Fruit fly (Drosophila melanogaster) ovary, adult (tissue): ENCODE measurements around the gene CG44329.

Source experiments
- CG17801 ChIP-seq: fragments of 200-800 bp; optimal IDR thresholded peaks from 2 replicates; lab custom pipeline; 2019; ENCODE audit warnings: missing biosample characterization, mild to moderate bottlenecking, missing genetic modification characterization, moderate library complexity; ENCODE audit not compliant: partially characterized antibody

The CG44329 gene

DNA sequence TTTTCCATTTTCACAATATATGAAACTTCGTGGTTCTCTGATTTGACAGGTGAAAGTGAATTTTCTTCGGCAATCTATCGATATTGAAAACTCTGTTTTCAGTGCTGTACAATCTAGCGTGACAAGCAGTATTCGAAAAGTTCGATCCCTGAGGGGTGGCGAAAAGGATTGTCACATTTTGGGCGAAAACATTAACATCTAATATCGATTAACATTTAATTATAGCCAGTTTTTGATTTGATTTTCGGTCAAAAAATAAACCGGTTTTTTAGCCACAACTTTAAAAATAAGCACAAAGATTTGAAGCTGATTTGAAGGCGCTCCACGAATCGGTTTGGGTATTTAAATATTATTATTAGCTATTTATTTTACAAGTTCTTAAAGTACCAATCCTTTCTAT, at the start of gene CG44329:
Gene CG44329 (minus strand): TSS at position 101 of the 400 bp plus-strand sequence.
- no peak for TF ChIP-seq CG17801 (GFP tag; lab: Kevin White, UChicago)

- TF ChIP-seq CG17801 (GFP tag; lab: Kevin White, UChicago): no peak
Measured at dm6 chrX:5853461-5853860, 40.7 kb upstream of the CG44329 start, which contains the start of gene CG43136. CG43136 (plus strand) TSS chrX:5853761.

- TF ChIP-seq CG17801 (GFP tag; lab: Kevin White, UChicago): no peak
Measured at dm6 chrX:5852677-5853076, 39.9 kb upstream of the CG44329 start.

dm6 chrX:5847544-5847943, 34.8 kb upstream of the CG44329 start:
- no peak for TF ChIP-seq CG17801 (GFP tag; lab: Kevin White, UChicago)

DNA sequence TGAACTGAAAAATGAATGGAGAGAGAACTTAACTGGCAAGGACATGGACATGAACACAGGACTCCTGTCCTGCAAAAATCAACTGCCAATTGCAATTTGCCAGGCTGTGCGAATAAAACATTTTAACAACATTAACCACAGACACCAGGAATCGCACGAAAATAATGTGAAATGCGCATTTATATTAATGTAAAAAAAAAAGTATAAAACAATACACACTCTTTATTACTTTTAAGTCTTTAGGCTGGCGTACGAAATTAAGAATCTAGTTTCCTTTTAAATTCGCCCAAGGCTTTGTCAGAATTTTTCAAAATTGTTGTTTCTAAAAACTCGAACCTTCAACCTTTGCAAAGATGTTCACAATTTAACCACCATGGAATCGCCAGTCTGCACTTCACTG, 32.2 kb upstream of the CG44329 start, which contains the start of gene CG12729:
Gene CG12729 (plus strand): TSS at position 301 of the 400 bp plus-strand sequence.
- TF ChIP-seq CG17801 (GFP tag; lab: Kevin White, UChicago): no peak

DNA sequence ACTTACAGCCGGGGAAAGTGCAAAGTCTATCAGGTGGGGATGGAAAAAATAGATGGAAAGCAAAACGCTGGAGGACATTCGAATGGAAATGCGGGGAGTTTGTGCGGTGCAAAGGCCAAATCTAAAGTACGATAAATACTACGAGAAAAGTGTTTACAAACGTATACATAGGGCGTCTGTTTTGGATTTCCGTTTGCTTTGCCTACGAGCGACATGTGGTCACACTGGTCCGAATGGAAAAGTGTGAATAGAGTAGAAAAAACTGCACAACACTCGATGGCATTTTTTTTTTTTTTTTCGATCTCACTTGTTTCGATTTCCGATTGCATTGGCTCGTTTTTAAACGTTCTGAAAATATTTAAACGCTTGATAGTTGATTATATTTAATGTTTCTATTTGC, 27.0 kb upstream of the CG44329 start:
- no peak for TF ChIP-seq CG17801 (GFP tag; lab: Kevin White, UChicago)

DNA sequence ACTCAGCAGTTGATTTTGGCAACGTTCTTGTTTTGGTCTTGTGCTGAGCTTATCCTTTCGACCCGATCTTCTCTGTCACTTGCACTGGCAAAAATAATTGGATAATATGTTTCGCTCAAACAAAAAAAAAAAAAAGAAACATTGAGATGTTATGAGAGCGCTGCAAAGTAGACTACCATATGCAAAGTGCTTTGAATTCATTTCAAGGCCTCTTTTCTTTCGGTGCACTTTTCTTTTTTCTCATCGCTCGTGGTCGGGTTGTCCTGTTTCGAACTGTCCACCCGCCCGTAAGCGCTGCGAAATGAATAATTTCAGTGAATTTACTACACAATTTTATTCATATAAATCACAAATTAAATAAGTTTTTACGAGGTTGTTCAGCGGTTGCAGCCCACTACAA, 7.2 kb upstream of the CG44329 start:
- no peak for TF ChIP-seq CG17801 (GFP tag; lab: Kevin White, UChicago)

DNA sequence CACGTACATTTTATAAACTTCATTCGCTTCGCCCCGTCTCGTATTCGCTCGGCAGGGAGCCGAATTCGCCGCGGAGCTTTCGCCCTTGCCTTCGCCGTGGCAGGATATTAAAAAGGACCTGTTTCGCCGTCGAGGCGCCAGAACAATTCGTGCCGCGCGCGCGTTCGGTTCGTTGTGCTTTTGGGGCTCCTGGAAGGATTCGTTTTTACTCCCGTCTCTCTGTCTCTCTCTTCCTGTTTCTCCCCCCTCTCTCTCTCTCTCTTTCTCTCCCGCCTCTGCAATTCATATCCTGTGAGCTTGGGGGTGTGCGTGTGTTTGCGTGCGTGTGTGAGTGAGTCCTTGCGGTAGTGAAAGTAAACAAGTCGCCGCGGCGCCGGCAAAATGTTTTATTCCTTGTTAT, 5.7 kb upstream of the CG44329 start, which contains the start of gene CG15765:
Gene CG15765 (plus strand): TSS at position 132 of the 400 bp plus-strand sequence.
- TF ChIP-seq CG17801 (GFP tag; lab: Kevin White, UChicago): no peak

DNA sequence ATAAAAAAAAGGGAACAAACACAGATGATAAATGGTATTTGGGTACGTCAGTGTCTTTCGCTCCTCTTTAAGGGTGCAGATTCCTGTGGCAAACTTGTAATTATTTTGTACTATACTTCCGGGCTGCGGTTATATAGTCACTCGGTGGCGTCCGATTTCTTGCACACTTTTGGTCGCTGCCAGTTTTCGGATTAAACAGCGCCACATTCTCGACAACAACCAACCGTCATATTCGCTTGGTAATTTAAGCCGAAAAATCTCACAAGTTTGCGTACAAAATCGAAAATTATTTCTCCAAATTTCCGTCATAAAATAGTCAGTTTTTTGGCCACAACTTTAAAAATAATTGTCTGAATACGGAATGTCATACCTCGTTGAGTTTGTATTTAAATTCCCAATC, 4.4 kb upstream of the CG44329 start:
- no peak for TF ChIP-seq CG17801 (GFP tag; lab: Kevin White, UChicago)

DNA sequence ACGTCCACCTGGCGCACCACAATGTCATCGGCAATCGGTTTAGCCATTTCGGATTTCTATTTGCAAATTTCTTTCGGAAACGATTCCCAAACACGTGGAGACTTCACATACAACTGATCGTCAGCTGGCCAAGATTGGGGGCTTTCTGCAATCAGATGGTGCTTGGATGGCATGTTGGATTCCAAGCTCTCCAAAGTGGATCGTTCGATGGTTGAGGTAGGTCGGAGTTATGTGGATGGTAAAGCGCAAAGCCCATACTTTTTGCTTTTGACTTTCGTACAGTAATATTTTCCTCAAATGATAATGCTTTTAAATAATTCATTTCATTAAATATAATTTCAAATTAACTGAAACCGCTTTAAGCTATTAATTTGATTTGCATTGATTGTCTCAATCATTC, 2.9 kb upstream of the CG44329 start, which contains the start of gene AgmNAT:
Gene AgmNAT (minus strand): TSS at position 101 of the 400 bp plus-strand sequence.
- no peak for TF ChIP-seq CG17801 (GFP tag; lab: Kevin White, UChicago)

DNA sequence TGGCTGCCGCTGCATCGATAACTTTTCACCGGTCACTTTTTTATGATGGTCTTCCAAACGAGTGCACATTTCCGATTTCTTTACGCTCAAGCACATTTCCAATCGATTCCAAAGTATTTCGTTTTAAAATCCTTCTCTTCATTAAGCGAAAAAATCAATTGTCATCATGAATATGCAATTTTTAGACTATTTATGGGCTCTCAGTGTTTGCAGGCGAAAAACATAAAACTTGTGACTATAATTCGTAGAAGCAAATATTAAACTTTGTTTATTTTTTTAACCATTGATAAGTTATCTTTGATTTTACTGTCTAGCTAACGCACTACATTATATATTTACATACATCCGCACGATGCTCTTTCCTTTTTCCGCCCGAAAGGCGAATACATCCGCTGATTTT, 4.1 kb downstream of the CG44329 start, which contains the start of gene Prosbeta2R1:
Gene Prosbeta2R1 (plus strand): TSS at position 301 of the 400 bp plus-strand sequence.
- TF ChIP-seq CG17801 (GFP tag; lab: Kevin White, UChicago): no peak

- no peak for TF ChIP-seq CG17801 (GFP tag; lab: Kevin White, UChicago)
Measured at dm6 chrX:5804377-5804776, 8.4 kb downstream of the CG44329 start, which contains the start of gene Cpr5C. Cpr5C (plus strand) TSS chrX:5804677.

DNA sequence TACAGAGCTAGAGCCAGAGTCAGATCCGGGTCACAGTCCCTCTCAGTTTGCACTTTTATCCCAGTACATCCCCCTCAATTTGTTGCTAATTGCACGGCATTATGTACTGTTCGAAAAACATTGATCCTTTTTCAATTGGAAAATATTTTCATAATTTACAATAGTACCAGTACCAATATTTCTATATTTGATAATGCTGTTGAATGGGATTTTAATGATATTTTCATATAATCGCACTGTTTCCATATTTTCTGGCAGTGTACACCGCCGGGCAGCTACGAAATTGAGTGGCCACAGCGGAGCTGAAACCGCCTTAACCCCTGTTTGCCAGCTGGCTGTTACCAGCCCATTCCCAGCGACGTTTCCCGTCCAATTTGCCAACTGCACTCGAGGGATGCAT, 12.1 kb downstream of the CG44329 start:
- TF ChIP-seq CG17801 (GFP tag; lab: Kevin White, UChicago): no peak

dm6 chrX:5791840-5792239, 20.9 kb downstream of the CG44329 start, which contains the start of gene CG12239:
CG12239 (plus strand) TSS chrX:5792140.
- TF ChIP-seq CG17801 (GFP tag; lab: Kevin White, UChicago): no peak

- TF ChIP-seq CG17801 (GFP tag; lab: Kevin White, UChicago): no peak
Measured at dm6 chrX:5789187-5789586, 23.6 kb downstream of the CG44329 start, which contains the start of gene CG15767. CG15767 (plus strand) TSS chrX:5789487.

DNA sequence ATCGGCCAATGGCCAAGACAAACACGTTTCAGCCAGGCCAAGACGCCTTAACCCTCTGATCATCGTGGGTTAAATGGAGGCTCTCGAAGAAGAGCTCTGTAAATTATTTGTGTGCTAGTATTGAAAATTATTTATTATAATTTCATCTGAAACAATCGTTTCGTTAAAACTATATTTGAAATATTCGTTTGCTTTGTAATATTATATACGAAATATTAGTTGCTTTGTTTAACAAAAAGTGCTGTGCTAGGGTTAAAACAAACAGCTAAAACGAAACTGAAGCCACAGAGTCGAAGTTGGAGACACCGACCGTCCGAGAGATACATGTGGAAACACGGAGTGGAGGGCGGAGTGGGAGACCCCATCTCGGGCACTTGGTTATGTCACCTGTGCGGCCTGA, 26.2 kb downstream of the CG44329 start:
- TF ChIP-seq CG17801 (GFP tag; lab: Kevin White, UChicago): no peak
